Worm (Caenorhabditis elegans) whole organism, young adult: ENCODE measurements around the gene nstp-9.
A peak's percentile ranks its signal among the peaks of the same experiment; 100 is the strongest.

ENCODE experiments used
- F10E7.11 ChIP-seq: sonication (generic microtip); optimal IDR thresholded peaks from 2 replicates; lab custom pipeline; 2017; ENCODE audit warnings: mild to moderate bottlenecking, missing genetic modification characterization, moderate library complexity, missing compliant biosample characterization
- F37B4.10 ChIP-seq: fragments of 200-800 bp; sonication (Bioruptor generic); IDR thresholded peaks from 2 replicates; pipeline ENCODE4 v1.3.6; 2022; ENCODE audit warnings: missing genetic modification characterization, missing compliant biosample characterization
- F52B5.7 ChIP-seq: sonication (generic microtip); optimal IDR thresholded peaks from 2 replicates; lab custom pipeline; 2016; ENCODE audit warnings: mild to moderate bottlenecking, missing genetic modification characterization, missing compliant biosample characterization
- F57A8.1 ChIP-seq: fragments of 200-800 bp; sonication (Bioruptor generic); optimal IDR thresholded peaks from 2 replicates; lab custom pipeline; 2018; ENCODE audit warnings: mild to moderate bottlenecking, missing genetic modification characterization, moderate library complexity, missing compliant biosample characterization
- F57C9.4 ChIP-seq: sonication (generic microtip); optimal IDR thresholded peaks from 2 replicates; lab custom pipeline; 2017; ENCODE audit warnings: mild to moderate bottlenecking, missing genetic modification characterization, missing compliant biosample characterization
- K12H6.12 ChIP-seq: fragments of 200-800 bp; sonication (Bioruptor generic); optimal IDR thresholded peaks from 2 replicates; lab custom pipeline; 2018; ENCODE audit warnings: mild to moderate bottlenecking, missing genetic modification characterization, missing compliant biosample characterization
- T07F8.4 ChIP-seq: sonication (generic microtip); optimal IDR thresholded peaks from 2 replicates; lab custom pipeline; 2016; ENCODE audit warnings: mild to moderate bottlenecking, missing genetic modification characterization, moderate library complexity, missing compliant biosample characterization
- Y56A3A.18 ChIP-seq: fragments of 200-800 bp; sonication (Bioruptor generic); IDR thresholded peaks from 2 replicates; pipeline ENCODE4 v1.3.6; 2022; ENCODE audit warnings: missing genetic modification reagents, missing genetic modification characterization, missing compliant biosample characterization
- ZK185.1 ChIP-seq: sonication (generic microtip); optimal IDR thresholded peaks from 2 replicates; lab custom pipeline; 2016; ENCODE audit warnings: mild to moderate bottlenecking, missing genetic modification characterization, missing compliant biosample characterization; ENCODE audit not compliant: poor library complexity, severe bottlenecking
- aptf-3 ChIP-seq: fragments of 200-800 bp; sonication (Bioruptor generic); IDR thresholded peaks from 2 replicates; pipeline ENCODE4 v1.3.6; 2022; ENCODE audit warnings: missing genetic modification characterization, missing compliant biosample characterization
- atf-7 ChIP-seq: sonication (generic microtip); optimal IDR thresholded peaks from 2 replicates; lab custom pipeline; 2017; ENCODE audit warnings: mild to moderate bottlenecking, missing genetic modification characterization, missing compliant biosample characterization
- attf-3 ChIP-seq: fragments of 200-800 bp; sonication (Bioruptor generic); conservative IDR thresholded peaks from 2 replicates; pipeline ENCODE4 v1.3.6; 2022; ENCODE audit warnings: missing genetic modification reagents, missing genetic modification characterization, missing compliant biosample characterization
- attf-6 ChIP-seq: fragments of 200-800 bp; sonication (Bioruptor generic); IDR thresholded peaks from 2 replicates; pipeline ENCODE4 v1.3.6; 2022; ENCODE audit warnings: missing genetic modification reagents, missing genetic modification characterization, missing compliant biosample characterization
- bed-1 ChIP-seq: fragments of 200-800 bp; sonication (Bioruptor generic); IDR thresholded peaks from 2 replicates; pipeline ENCODE4 v1.3.6; 2022; ENCODE audit warnings: missing genetic modification reagents, missing genetic modification characterization, missing compliant biosample characterization
- cebp-2 ChIP-seq: fragments of 200-800 bp; sonication (Bioruptor generic); IDR thresholded peaks from 2 replicates; pipeline ENCODE4 v1.3.6; 2022; ENCODE audit warnings: missing genetic modification characterization, missing compliant biosample characterization
- ceh-91 ChIP-seq: fragments of 200-800 bp; sonication (Bioruptor generic); IDR thresholded peaks from 2 replicates; pipeline ENCODE4 v1.3.6; 2022; ENCODE audit warnings: missing genetic modification reagents, missing genetic modification characterization, missing compliant biosample characterization
- chd-7 ChIP-seq: sonication (generic microtip); optimal IDR thresholded peaks from 2 replicates; lab custom pipeline; 2016; ENCODE audit warnings: mild to moderate bottlenecking, missing genetic modification characterization, moderate library complexity, missing compliant biosample characterization
- dpl-1 ChIP-seq: fragments of 150-350 bp; optimal IDR thresholded peaks from 2 replicates; lab custom pipeline; 2014; ENCODE audit warnings: missing biosample characterization, missing genetic modification reagents, missing genetic modification characterization
- efl-1 ChIP-seq: fragments of 150-350 bp; optimal IDR thresholded peaks from 2 replicates; lab custom pipeline; 2014; ENCODE audit warnings: missing biosample characterization, missing genetic modification reagents, missing genetic modification characterization
- egl-18 ChIP-seq: fragments of 200-800 bp; sonication (Bioruptor generic); IDR thresholded peaks from 2 replicates; pipeline ENCODE4 v1.3.6; 2022; ENCODE audit warnings: missing genetic modification reagents, missing genetic modification characterization, missing compliant biosample characterization
- egl-44 ChIP-seq: fragments of 200-800 bp; sonication (Bioruptor generic); IDR thresholded peaks from 2 replicates; pipeline ENCODE4 v1.3.6; 2022; ENCODE audit warnings: missing genetic modification reagents, missing genetic modification characterization, missing compliant biosample characterization
- him-1 ChIP-seq: sonication (generic microtip); optimal IDR thresholded peaks from 2 replicates; lab custom pipeline; 2016; ENCODE audit warnings: missing genotype, missing genetic modification reagents, missing genetic modification characterization, missing compliant biosample characterization
- hrde-1 ChIP-seq: sonication (generic microtip); optimal IDR thresholded peaks from 2 replicates; lab custom pipeline; 2016; ENCODE audit warnings: missing genetic modification characterization, mild to moderate bottlenecking, missing compliant biosample characterization, moderate library complexity, missing genotype, missing genetic modification reagents, borderline replicate concordance
- lin-26 ChIP-seq: fragments of 200-800 bp; sonication (Bioruptor generic); IDR thresholded peaks from 2 replicates; pipeline ENCODE4 v1.3.6; 2022; ENCODE audit warnings: missing genetic modification reagents, missing genetic modification characterization, missing compliant biosample characterization
- lin-54 ChIP-seq: fragments of 200-800 bp; sonication (Bioruptor generic); optimal IDR thresholded peaks from 2 replicates; lab custom pipeline; 2018; ENCODE audit warnings: mild to moderate bottlenecking, missing genetic modification characterization, missing compliant biosample characterization
- lir-1 ChIP-seq: fragments of 200-800 bp; sonication (Bioruptor generic); conservative IDR thresholded peaks from 2 replicates; pipeline ENCODE4 v1.3.6; 2022; ENCODE audit warnings: missing genetic modification reagents, missing genetic modification characterization, missing compliant biosample characterization
- lsl-1 ChIP-seq: fragments of 200-800 bp; sonication (Bioruptor generic); optimal IDR thresholded peaks from 2 replicates; lab custom pipeline; 2018; ENCODE audit warnings: mild to moderate bottlenecking, missing genetic modification characterization, moderate library complexity, missing compliant biosample characterization
- madf-6 ChIP-seq: fragments of 200-800 bp; sonication (Bioruptor generic); IDR thresholded peaks from 2 replicates; pipeline ENCODE4 v1.3.6; 2022; ENCODE audit warnings: missing genetic modification reagents, missing genetic modification characterization, missing compliant biosample characterization
- nfya-1 ChIP-seq: sonication (generic microtip); optimal IDR thresholded peaks from 2 replicates; lab custom pipeline; 2017; ENCODE audit warnings: antibody characterized with exemption, missing compliant biosample characterization, missing genetic modification characterization, borderline replicate concordance; ENCODE audit not compliant: insufficient read depth
- nfya-2 ChIP-seq: fragments of 200-800 bp; sonication (Bioruptor generic); IDR thresholded peaks from 2 replicates; pipeline ENCODE4 v1.3.6; 2022; ENCODE audit warnings: missing genetic modification reagents, missing genetic modification characterization, missing compliant biosample characterization
- nfyb-1 ChIP-seq: fragments of 200-800 bp; sonication (Bioruptor generic); IDR thresholded peaks from 2 replicates; pipeline ENCODE4 v1.3.6; 2022; ENCODE audit warnings: missing genetic modification reagents, missing genetic modification characterization, missing compliant biosample characterization
- nhr-179 ChIP-seq: sonication (generic microtip); optimal IDR thresholded peaks from 2 replicates; lab custom pipeline; 2016; ENCODE audit warnings: mild to moderate bottlenecking, missing genetic modification characterization, missing compliant biosample characterization
- nhr-90 ChIP-seq: sonication (generic microtip); optimal IDR thresholded peaks from 2 replicates; lab custom pipeline; 2016; ENCODE audit warnings: missing genotype, mild to moderate bottlenecking, missing genetic modification characterization, missing compliant biosample characterization
- pbrm-1 ChIP-seq: fragments of 200-800 bp; sonication (Bioruptor generic); IDR thresholded peaks from 2 replicates; pipeline ENCODE4 v1.3.6; 2022; ENCODE audit warnings: missing genetic modification reagents, missing genetic modification characterization, missing compliant biosample characterization
- rcor-1 ChIP-seq: fragments of 200-800 bp; sonication (Bioruptor generic); IDR thresholded peaks from 2 replicates; pipeline ENCODE4 v1.3.6; 2022; ENCODE audit warnings: missing genetic modification reagents, missing genetic modification characterization, missing compliant biosample characterization
- repo-1 ChIP-seq: sonication (generic microtip); optimal IDR thresholded peaks from 2 replicates; lab custom pipeline; 2017; ENCODE audit warnings: mild to moderate bottlenecking, missing genetic modification characterization, missing compliant biosample characterization
- snpc-1.3 ChIP-seq: sonication (generic microtip); optimal IDR thresholded peaks from 2 replicates; lab custom pipeline; 2017; ENCODE audit warnings: missing genetic modification characterization, mild to moderate bottlenecking, missing compliant biosample characterization, antibody characterized with exemption, moderate library complexity, missing genotype, missing genetic modification reagents; ENCODE audit not compliant: insufficient read depth
- snpc-3.4 ChIP-seq: sonication (generic microtip); optimal IDR thresholded peaks from 2 replicates; lab custom pipeline; 2017; ENCODE audit warnings: missing genetic modification characterization, mild to moderate bottlenecking, missing compliant biosample characterization, antibody characterized with exemption, moderate library complexity, missing genotype, missing genetic modification reagents
- snpc-4 ChIP-seq, 5 experiments: fragments of 150-350 bp in 1 of 5; sonication (generic microtip) in 4 of 5; optimal IDR thresholded peaks; 2 replicates each; lab custom pipeline; 2014 to 2018; ENCODE audit warnings: missing genetic modification characterization in 5 of 5, missing biosample characterization in 3 of 5, antibody characterized with exemption in 2 of 5, mild to moderate bottlenecking in 2 of 5, missing compliant biosample characterization in 2 of 5, missing genotype in 2 of 5, moderate library complexity in 2 of 5, missing genetic modification reagents in 1 of 5
- somi-1 ChIP-seq: fragments of 200-800 bp; sonication (Bioruptor generic); optimal IDR thresholded peaks from 2 replicates; lab custom pipeline; 2018; ENCODE audit warnings: mild to moderate bottlenecking, missing genetic modification characterization, missing compliant biosample characterization
- sptf-2 ChIP-seq: fragments of 200-800 bp; sonication (Bioruptor generic); optimal IDR thresholded peaks from 2 replicates; lab custom pipeline; 2018; ENCODE audit warnings: mild to moderate bottlenecking, missing genetic modification characterization, missing compliant biosample characterization
- tbx-9 ChIP-seq: sonication (generic microtip); optimal IDR thresholded peaks from 2 replicates; lab custom pipeline; 2016; ENCODE audit warnings: borderline replicate concordance, missing genetic modification characterization, inconsistent platforms, missing compliant biosample characterization
- tlf-1 ChIP-seq: fragments of 200-800 bp; sonication (Bioruptor generic); optimal IDR thresholded peaks from 2 replicates; lab custom pipeline; 2018; ENCODE audit warnings: mild to moderate bottlenecking, missing genetic modification characterization, missing compliant biosample characterization
- zfh-2 ChIP-seq: fragments of 200-800 bp; sonication (Bioruptor generic); conservative IDR thresholded peaks from 2 replicates; pipeline ENCODE4 v1.3.6; 2022; ENCODE audit warnings: missing genetic modification reagents, missing genetic modification characterization, missing compliant biosample characterization
- zim-3 ChIP-seq: sonication (generic microtip); optimal IDR thresholded peaks from 2 replicates; lab custom pipeline; 2017; ENCODE audit warnings: mild to moderate bottlenecking, missing genetic modification characterization, moderate library complexity, missing compliant biosample characterization
- ztf-18 ChIP-seq: sonication (generic microtip); optimal IDR thresholded peaks from 2 replicates; lab custom pipeline; 2016; ENCODE audit warnings: missing genotype, mild to moderate bottlenecking, missing genetic modification characterization, missing compliant biosample characterization
- ztf-26 ChIP-seq: sonication (generic microtip); optimal IDR thresholded peaks from 2 replicates; lab custom pipeline; 2017; ENCODE audit warnings: missing genetic modification characterization, missing compliant biosample characterization

The nstp-9 gene

ce11 chrX:10963453-10964046, 44.0 kb upstream of the nstp-9 start, which contains the start of gene nas-10 (continued):
- peak; percentile 39 for TF ChIP-seq T07F8.4
- TF ChIP-seq lin-54 (GFP tag; lab: Kevin White, UChicago): no peak
- TF ChIP-seq him-1 (tag; lab: Kevin White, UChicago): peak; percentile 90
- no peak for TF ChIP-seq efl-1 (GFP tag; lab: Kevin White, UChicago)
- peak; percentile 47 for TF ChIP-seq K12H6.12 (tag; lab: Kevin White, UChicago)
- peak; percentile 22 for TF ChIP-seq atf-7 (tag; lab: Kevin White, UChicago)
- TF ChIP-seq F57A8.1: peak; percentile 4
- peak; percentile 53 for TF ChIP-seq chd-7 (tag; lab: Kevin White, UChicago)
- peak; percentile 64 for TF ChIP-seq nhr-179 (tag; lab: Kevin White, UChicago)
- TF ChIP-seq nfya-1 (tag; lab: Kevin White, UChicago): no peak
- 0 out of 2 replicates have a peak, but pooled peaks have one; percentile 38 for TF ChIP-seq cebp-2 (GFP tag; lab: Robert Waterston, UW)
- peak; percentile 85 for TF ChIP-seq pbrm-1 (GFP tag; lab: Robert Waterston, UW)
- TF ChIP-seq tbx-9 (tag; lab: Kevin White, UChicago): no peak
- peak; percentile 37 for TF ChIP-seq ztf-26 (tag; lab: Kevin White, UChicago)
- no peak for TF ChIP-seq tlf-1 (GFP tag; lab: Kevin White, UChicago)
- 0 out of 2 replicates have a peak, but pooled peaks have one; percentile 63 for TF ChIP-seq egl-18 (GFP tag; lab: Robert Waterston, UW)
- peak; percentile 88 for TF ChIP-seq egl-44 (GFP tag; lab: Robert Waterston, UW)
- no peak for TF ChIP-seq zfh-2 (GFP tag; lab: Robert Waterston, UW)
- peak; percentile 86 for TF ChIP-seq nhr-90 (tag; lab: Kevin White, UChicago)
- TF ChIP-seq F57C9.4: peak; percentile 7
- no peak for TF ChIP-seq F37B4.10 (GFP tag; lab: Robert Waterston, UW)
- peak; percentile 2 for TF ChIP-seq sptf-2 (GFP tag; lab: Kevin White, UChicago)
- TF ChIP-seq snpc-4 (GFP tag; optimal IDR thresholded peaks at IDR 0.05; lab: Kevin White, UChicago): peak; percentile 83
- TF ChIP-seq snpc-4 (tag; optimal IDR thresholded peaks at IDR 0.05; lab: Kevin White, UChicago): peak in 1 of 4 experiments; percentile 78
- peak; percentile 85 for TF ChIP-seq nfyb-1 (GFP tag; lab: Robert Waterston, UW)
- peak; percentile 65 for TF ChIP-seq F52B5.7 (tag; lab: Kevin White, UChicago)
- TF ChIP-seq zim-3 (tag; lab: Kevin White, UChicago): peak; percentile 2
- no peak for TF ChIP-seq madf-6 (GFP tag; lab: Robert Waterston, UW)
- TF ChIP-seq snpc-1.3: no peak
- peak; percentile 73 for TF ChIP-seq rcor-1
- no peak for TF ChIP-seq lsl-1 (GFP tag; lab: Kevin White, UChicago)
- TF ChIP-seq repo-1: no peak
- no peak for TF ChIP-seq dpl-1 (GFP tag; lab: Kevin White, UChicago)
- TF ChIP-seq hrde-1 (tag; lab: Kevin White, UChicago): peak; percentile 73
- TF ChIP-seq bed-1 (GFP tag; lab: Robert Waterston, UW): peak; percentile 75; the same call in 1 of the 2 replicates
- TF ChIP-seq F10E7.11: no peak
- TF ChIP-seq lir-1 (GFP tag; lab: Robert Waterston, UW): 0 out of 2 replicates have a peak, but pooled peaks have one; percentile 10
- TF ChIP-seq Y56A3A.18 (GFP tag; lab: Robert Waterston, UW): peak; percentile 93
- 0 out of 2 replicates have a peak, but pooled peaks have one; percentile 11 for TF ChIP-seq aptf-3 (GFP tag; lab: Robert Waterston, UW)
- TF ChIP-seq ZK185.1 (tag; lab: Kevin White, UChicago): peak; percentile 76
- no peak for TF ChIP-seq attf-3 (GFP tag; lab: Robert Waterston, UW)
- no peak for TF ChIP-seq attf-6
- TF ChIP-seq ceh-91: no peak
- TF ChIP-seq nfya-2 (GFP tag; lab: Robert Waterston, UW): no peak
- TF ChIP-seq lin-26 (GFP tag; lab: Robert Waterston, UW): peak; percentile 95
- peak; percentile 9 for TF ChIP-seq somi-1 (GFP tag; lab: Kevin White, UChicago)
- peak; percentile 69 for TF ChIP-seq ztf-18
- TF ChIP-seq snpc-3.4 (tag; lab: Kevin White, UChicago): peak; percentile 87
